Fruit fly (Drosophila melanogaster): ENCODE measurements around the gene Gr93c.
A peak's percentile ranks its signal among the peaks of the same experiment; 100 is the strongest.

Gr93c gene

dm6 chr3R:21845165-21845564, at the start of gene Gr93c:
Gene Gr93c (minus strand): TSS chr3R:21845265.
- TF ChIP-seq lz (GFP tag; optimal IDR thresholded peaks at IDR 0.05) (no peak), spab (GFP tag; optimal IDR thresholded peaks at IDR 0.05) (no peak), CG3032 (tag; optimal IDR thresholded peaks at IDR 0.05) (no peak), Met (GFP tag; optimal IDR thresholded peaks at IDR 0.05) (no peak), dac (GFP tag; optimal IDR thresholded peaks at IDR 0.05) (no peak), fd85E (GFP tag; optimal IDR thresholded peaks at IDR 0.05) (no peak)

dm6 chr3R:21893929-21894328, 48.9 kb upstream of the Gr93c start:
- TF ChIP-seq Lpt (GFP tag; optimal IDR thresholded peaks at IDR 0.05) (peak; percentile 86), Eip75B (GFP tag; optimal IDR thresholded peaks at IDR 0.05) (peak; percentile 47), CG6163 (GFP tag; IDR thresholded peaks at IDR 0.05) (peak; percentile 88), CG34406 (GFP tag; optimal IDR thresholded peaks at IDR 0.05) (peak; percentile 51), CG10631 (GFP tag; optimal IDR thresholded peaks at IDR 0.05) (peak; percentile 88), CG15336 (GFP tag; IDR thresholded peaks at IDR 0.05) (peak; percentile 92), CG8319 (GFP tag; optimal IDR thresholded peaks at IDR 0.05) (peak; percentile 48), dac (GFP tag; optimal IDR thresholded peaks at IDR 0.05) (peak; percentile 81), CG31627 (GFP tag; optimal IDR thresholded peaks at IDR 0.05) (no peak), CG3919 (GFP tag; optimal IDR thresholded peaks at IDR 0.05) (peak; percentile 81), spab (GFP tag; optimal IDR thresholded peaks at IDR 0.05) (peak; percentile 79), cyc (GFP tag; optimal IDR thresholded peaks at IDR 0.05) (no peak), Ets96B (tag; optimal IDR thresholded peaks at IDR 0.05) (peak; percentile 88), CG1621 (tag; optimal IDR thresholded peaks at IDR 0.05) (peak; percentile 73), Ets21C (GFP tag; optimal IDR thresholded peaks at IDR 0.05) (no peak), Smox (GFP tag; optimal IDR thresholded peaks at IDR 0.05) (no peak), Sox15 (GFP tag; optimal IDR thresholded peaks at IDR 0.05) (peak; percentile 15), CG4318 (GFP tag; optimal IDR thresholded peaks at IDR 0.05) (peak; percentile 89), acj6 (GFP tag; optimal IDR thresholded peaks at IDR 0.05) (peak; percentile 70), Eip93F (GFP tag; optimal IDR thresholded peaks at IDR 0.05) (no peak), CG8119 (GFP tag; IDR thresholded peaks at IDR 0.05) (peak; percentile 94), dsx (GFP tag; optimal IDR thresholded peaks at IDR 0.05; ENCODE audit: poor library complexity, severe bottlenecking) (peak; percentile 86), achi (GFP tag; optimal IDR thresholded peaks at IDR 0.05) (peak; percentile 84), ss (GFP tag; optimal IDR thresholded peaks at IDR 0.05) (peak; percentile 79 to 80), svp (GFP tag) (peak; percentile 64), fd85E (GFP tag; optimal IDR thresholded peaks at IDR 0.05) (no peak), Met (GFP tag; optimal IDR thresholded peaks at IDR 0.05) (peak; percentile 23), net (GFP tag; optimal IDR thresholded peaks at IDR 0.05) (peak; percentile 76), CG6808 (GFP tag; optimal IDR thresholded peaks at IDR 0.05) (peak; percentile 78), CG10669 (GFP tag; optimal IDR thresholded peaks at IDR 0.05) (peak; percentile 69), Hr4 (GFP tag; optimal IDR thresholded peaks at IDR 0.05) (peak; percentile 90), esn (GFP tag; optimal IDR thresholded peaks at IDR 0.05) (peak; percentile 14), CG6854 (GFP tag; optimal IDR thresholded peaks at IDR 0.05) (no peak), CG11902 (GFP tag; optimal IDR thresholded peaks at IDR 0.05) (no peak), Blimp-1 (GFP tag; optimal IDR thresholded peaks at IDR 0.05) (no peak), lz (GFP tag; optimal IDR thresholded peaks at IDR 0.05) (peak; percentile 22), topi (GFP tag; optimal IDR thresholded peaks at IDR 0.05) (peak; percentile 12), OdsH (GFP tag; optimal IDR thresholded peaks at IDR 0.05) (peak; percentile 80), Eip78C (GFP tag) (peak; percentile 91), CG6792 (GFP tag; optimal IDR thresholded peaks at IDR 0.05) (peak; percentile 45), Hr39 (GFP tag; optimal IDR thresholded peaks at IDR 0.05) (no peak), vri (GFP tag; optimal IDR thresholded peaks at IDR 0.05) (no peak), CG32006 (GFP tag; optimal IDR thresholded peaks at IDR 0.05) (peak; percentile 96), Gug (GFP tag; IDR thresholded peaks at IDR 0.05) (peak; percentile 86), eg (GFP tag; IDR thresholded peaks at IDR 0.05) (peak; percentile 88), Hr38 (GFP tag; optimal IDR thresholded peaks at IDR 0.05) (no peak), CG11762 (GFP tag; optimal IDR thresholded peaks at IDR 0.05; ENCODE audit: insufficient read depth) (peak; percentile 71), pdm3 (GFP tag; optimal IDR thresholded peaks at IDR 0.05) (peak; percentile 69), CG6276 (GFP tag; optimal IDR thresholded peaks at IDR 0.05) (peak; percentile 87)

Measured in whole organism, prepupa.